Fruit fly (Drosophila melanogaster): ENCODE measurements around the gene bowl.
A peak's percentile ranks its signal among the peaks of the same experiment; 100 is the strongest.

The bowl gene

DNA sequence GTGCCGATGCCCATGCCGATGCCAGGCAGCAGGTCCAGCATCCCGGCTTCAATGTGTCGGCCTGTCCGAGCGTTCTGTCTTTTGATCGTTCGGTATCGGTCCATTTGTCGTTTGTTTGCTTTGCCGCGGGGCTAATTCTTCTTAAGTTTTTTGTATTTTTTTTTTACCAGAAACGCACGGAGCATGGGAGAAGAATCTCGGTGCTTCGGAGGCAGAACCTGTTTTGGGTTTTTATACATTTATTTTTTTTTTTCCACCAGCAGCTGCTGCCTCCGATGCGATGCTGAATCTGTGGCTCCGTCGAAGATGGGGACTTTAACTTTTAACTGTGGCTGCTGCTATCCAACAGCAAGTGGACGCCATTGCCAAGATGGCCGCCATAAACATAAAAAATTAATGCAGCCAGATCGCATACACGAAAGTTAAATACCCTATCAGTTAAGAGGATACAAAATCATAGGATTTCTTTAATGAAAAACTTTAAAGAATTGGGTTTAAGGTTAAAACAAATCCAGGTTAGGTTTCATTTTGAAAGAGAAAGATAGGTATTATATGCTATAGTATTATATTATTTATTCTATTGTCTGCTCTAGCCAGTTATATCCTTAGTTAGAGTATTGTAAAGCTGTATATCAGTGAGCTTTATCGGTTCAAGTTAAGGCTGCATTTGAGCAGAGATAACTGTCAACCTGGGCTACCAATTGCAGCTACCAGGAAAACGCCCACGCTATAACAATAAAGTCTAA lies 9.8 kb downstream of the bowl start (continued):
- no peak for TF ChIP-seq HLHmδ (GFP tag; optimal IDR thresholded peaks at IDR 0.05)
- TF ChIP-seq row (GFP tag; IDR thresholded peaks at IDR 0.05), result peak; percentile 62
- no peak for TF ChIP-seq pan (optimal IDR thresholded peaks at IDR 0.05)
- TF ChIP-seq pan (GFP tag; optimal IDR thresholded peaks at IDR 0.05 in 1 of 2, IDR thresholded peaks at IDR 0.05 in 1 of 2), result peak in 1 of 2 experiments; percentile 32
- TF ChIP-seq ham (GFP tag; IDR thresholded peaks at IDR 0.05), result no peak
- TF ChIP-seq Med (GFP tag), result peak; percentile 58
- TF ChIP-seq Awh (GFP tag; IDR thresholded peaks at IDR 0.05), result 0 out of 2 replicates have a peak, but pooled peaks have one; percentile 21
- TF ChIP-seq lab (GFP tag; optimal IDR thresholded peaks at IDR 0.05), result no peak
- no peak for TF ChIP-seq CG11247 (GFP tag; IDR thresholded peaks at IDR 0.05)
- peak; percentile 29 for TF ChIP-seq CG8924 (tag; optimal IDR thresholded peaks at IDR 0.05)
- no peak for TF ChIP-seq CG6683 (GFP tag; optimal IDR thresholded peaks at IDR 0.05)
- 0 out of 2 replicates have a peak, but pooled peaks have one; percentile 21 for TF ChIP-seq CG32767 (GFP tag; IDR thresholded peaks at IDR 0.05)
- no peak for TF ChIP-seq ssp (GFP tag; IDR thresholded peaks at IDR 0.05)
- TF ChIP-seq CG13424 (tag; optimal IDR thresholded peaks at IDR 0.05), result peak; percentile 11
- TF ChIP-seq CG3407 (GFP tag; optimal IDR thresholded peaks at IDR 0.05), result peak; percentile 6
- TF ChIP-seq CG34422 (GFP tag; IDR thresholded peaks at IDR 0.05), result 0 out of 3 replicates have a peak, but pooled peaks have one; percentile 23
- TF ChIP-seq Hand (GFP tag; optimal IDR thresholded peaks at IDR 0.05), result no peak
- peak; percentile 18 for TF ChIP-seq CG17359 (tag; optimal IDR thresholded peaks at IDR 0.05)
- peak; percentile 45 for TF ChIP-seq PHDP (tag; optimal IDR thresholded peaks at IDR 0.05)
- 0 out of 2 replicates have a peak, but pooled peaks have one; percentile 19 for TF ChIP-seq vvl (GFP tag; IDR thresholded peaks at IDR 0.05)
- TF ChIP-seq Ptx1 (GFP tag; IDR thresholded peaks at IDR 0.05), result peak; percentile 65
- no peak for TF ChIP-seq slou (GFP tag; optimal IDR thresholded peaks at IDR 0.05)
- peak; percentile 43 for TF ChIP-seq Sox102F (GFP tag; optimal IDR thresholded peaks at IDR 0.05)
- TF ChIP-seq phol (tag; optimal IDR thresholded peaks at IDR 0.05), result peak; percentile 18
- TF ChIP-seq eyg (GFP tag; optimal IDR thresholded peaks at IDR 0.05), result no peak
- TF ChIP-seq MBD-R2 (GFP tag; IDR thresholded peaks at IDR 0.05), result no peak
- peak; percentile 64 for TF ChIP-seq CG15269 (tag; optimal IDR thresholded peaks at IDR 0.05)
- TF ChIP-seq B-H1 (GFP tag; IDR thresholded peaks at IDR 0.05), result 0 out of 3 replicates have a peak, but pooled peaks have one; percentile 34
- TF ChIP-seq CG15601 (tag; optimal IDR thresholded peaks at IDR 0.05), result peak; percentile 16
- TF ChIP-seq CG17385 (GFP tag; optimal IDR thresholded peaks at IDR 0.05), result peak; percentile 1
- TF ChIP-seq D19A (tag; optimal IDR thresholded peaks at IDR 0.05), result peak; percentile 81
- peak; percentile 61 for TF ChIP-seq Drgx (GFP tag; IDR thresholded peaks at IDR 0.05)

DNA sequence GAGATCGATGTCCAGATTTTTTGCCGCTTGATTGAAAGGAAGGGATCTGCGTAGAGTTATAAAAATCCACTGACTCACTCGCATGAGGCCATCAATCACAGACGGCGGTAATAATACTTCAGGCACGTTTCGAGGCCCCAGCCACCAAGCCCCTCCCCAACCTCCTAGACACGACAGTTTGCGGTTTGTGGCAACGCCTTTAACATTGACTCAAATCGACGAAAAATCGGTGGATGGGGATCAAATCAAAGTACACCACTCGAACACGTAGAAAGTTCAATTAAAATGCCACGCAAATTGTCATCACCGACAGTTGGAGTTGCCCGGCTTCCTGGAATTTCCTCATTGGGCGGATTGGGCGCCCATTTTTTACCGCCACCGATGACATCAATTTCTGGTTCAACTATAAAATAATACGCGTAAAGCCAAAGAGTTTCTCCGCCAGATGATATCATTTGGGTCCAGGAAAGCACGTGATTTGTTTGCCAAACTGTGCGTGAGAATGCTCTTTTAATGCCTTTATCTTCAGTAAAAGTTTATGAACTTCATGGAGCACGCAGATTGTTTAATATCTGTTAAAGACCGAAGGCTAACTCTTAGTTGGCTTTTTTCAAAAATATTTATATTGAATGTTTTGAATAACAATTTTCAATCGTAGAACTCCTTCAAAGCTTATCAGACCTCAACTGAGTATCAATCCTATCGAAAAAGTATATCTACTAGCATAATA lies 12.9 kb downstream of the bowl start, which contains the start of gene CG31960:
Gene CG31960 (plus strand): TSS at position 680 of the 730 bp plus-strand sequence.
- TF ChIP-seq gsb (GFP tag; IDR thresholded peaks at IDR 0.05) (no peak), gem (tag; optimal IDR thresholded peaks at IDR 0.05) (no peak), CG9215 (GFP tag; IDR thresholded peaks at IDR 0.05) (no peak), CG7745 (tag; optimal IDR thresholded peaks at IDR 0.05) (no peak), hb (GFP tag; IDR thresholded peaks at IDR 0.05; ENCODE audit: partially characterized antibody) (no peak), gce (GFP tag; IDR thresholded peaks at IDR 0.05) (0 out of 3 replicates have a peak, but pooled peaks have one; percentile 15), CG2202 (tag; optimal IDR thresholded peaks at IDR 0.05) (no peak), zen (tag; optimal IDR thresholded peaks at IDR 0.05) (no peak), dati (GFP tag; IDR thresholded peaks at IDR 0.05) (0 out of 2 replicates have a peak, but pooled peaks have one; percentile 4), Med (GFP tag) (peak; percentile 62), CTCF (GFP tag; optimal IDR thresholded peaks at IDR 0.05) (peak; percentile 84), CG13894 (tag; optimal IDR thresholded peaks at IDR 0.05) (peak; percentile 72), crol (GFP tag; IDR thresholded peaks at IDR 0.05) (no peak), CG1832 (GFP tag; optimal IDR thresholded peaks at IDR 0.05) (no peak), lab (GFP tag; optimal IDR thresholded peaks at IDR 0.05) (peak; percentile 19), chinmo (GFP tag; IDR thresholded peaks at IDR 0.05; ENCODE audit: partially characterized antibody) (0 out of 4 replicates have a peak, but pooled peaks have one; percentile 41), Ets65A (GFP tag) (peak; percentile 46), twi (tag; optimal IDR thresholded peaks at IDR 0.05) (no peak), pzg (GFP tag; optimal IDR thresholded peaks at IDR 0.05) (no peak)

Measured in whole organism, embryonic.